Fruit fly (Drosophila melanogaster): Measurements from ENCODE around the gene CG14204.

CG14204 gene

dm6 chrX:19604997-19605396 is 21.6 kb downstream of the CG14204 start, which contains the start of gene CG14207 (continued):
- TF ChIP-seq tup (GFP tag; optimal IDR thresholded peaks at IDR 0.05) (no peak), odd (GFP tag; optimal IDR thresholded peaks at IDR 0.05) (no peak), ci (GFP tag; IDR thresholded peaks at IDR 0.05) (peak; percentile 65; the same call in 2 of the 3 replicates), CG18476 (GFP tag; optimal IDR thresholded peaks at IDR 0.05) (no peak), peb (GFP tag; IDR thresholded peaks at IDR 0.05) (no peak), CG13123 (GFP tag; optimal IDR thresholded peaks at IDR 0.05) (no peak)

- TF ChIP-seq knrl (GFP tag; IDR thresholded peaks at IDR 0.05; ENCODE audit: partially characterized antibody) (no peak), HmgZ (tag; optimal IDR thresholded peaks at IDR 0.05) (no peak), luna (GFP tag; optimal IDR thresholded peaks at IDR 0.05) (no peak), CG12391 (tag; optimal IDR thresholded peaks at IDR 0.05) (no peak), Rfx (GFP tag; IDR thresholded peaks at IDR 0.05) (0 out of 2 replicates have a peak, but pooled peaks have one; percentile 49), CG11456 (GFP tag; IDR thresholded peaks at IDR 0.05) (no peak), CG10654 (GFP tag; optimal IDR thresholded peaks at IDR 0.05) (no peak), CG14441 (GFP tag; IDR thresholded peaks at IDR 0.05) (no peak), ERR (GFP tag; optimal IDR thresholded peaks at IDR 0.05) (no peak), CG8478 (optimal IDR thresholded peaks at IDR 0.05) (no peak), ftz-f1 (GFP tag; optimal IDR thresholded peaks at IDR 0.05) (no peak), Ravus (GFP tag; IDR thresholded peaks at IDR 0.05) (no peak), bcd (GFP tag; optimal IDR thresholded peaks at IDR 0.05) (no peak), CG4730 (GFP tag; IDR thresholded peaks at IDR 0.05) (no peak), Dip3 (GFP tag; optimal IDR thresholded peaks at IDR 0.05) (no peak), exex (tag; optimal IDR thresholded peaks at IDR 0.05) (peak; percentile 32), CG9932 (GFP tag; IDR thresholded peaks at IDR 0.05) (no peak), B-H1 (GFP tag; IDR thresholded peaks at IDR 0.05) (no peak), kni (GFP tag; optimal IDR thresholded peaks at IDR 0.05) (no peak), CG8089 (GFP tag; optimal IDR thresholded peaks at IDR 0.05) (no peak), CG6175 (GFP tag; IDR thresholded peaks at IDR 0.05) (peak; percentile 51; the same call in 2 of the 3 replicates), CG7745 (tag; optimal IDR thresholded peaks at IDR 0.05) (no peak), row (GFP tag; IDR thresholded peaks at IDR 0.05) (0 out of 3 replicates have a peak, but pooled peaks have one; percentile 7), btn (GFP tag; optimal IDR thresholded peaks at IDR 0.05) (no peak), CG15479 (GFP tag; optimal IDR thresholded peaks at IDR 0.05) (no peak), crol (GFP tag; IDR thresholded peaks at IDR 0.05) (peak; percentile 96), Ssrp (tag; optimal IDR thresholded peaks at IDR 0.05) (no peak), HLHmδ (GFP tag; optimal IDR thresholded peaks at IDR 0.05) (no peak), CG16863 (GFP tag; optimal IDR thresholded peaks at IDR 0.05) (no peak), trh (GFP tag; optimal IDR thresholded peaks at IDR 0.05) (no peak), HHEX (GFP tag; optimal IDR thresholded peaks at IDR 0.05) (no peak), crp (GFP tag; optimal IDR thresholded peaks at IDR 0.05) (no peak), Fer2 (tag; optimal IDR thresholded peaks at IDR 0.05) (no peak), CG2116 (GFP tag; optimal IDR thresholded peaks at IDR 0.05) (no peak), CTCF (GFP tag; optimal IDR thresholded peaks at IDR 0.05) (no peak), ac (GFP tag; optimal IDR thresholded peaks at IDR 0.05) (no peak), pan (optimal IDR thresholded peaks at IDR 0.05) (no peak), pan (GFP tag; optimal IDR thresholded peaks at IDR 0.05 in 1 of 2, IDR thresholded peaks at IDR 0.05 in 1 of 2) (no peak), Camta (GFP tag; optimal IDR thresholded peaks at IDR 0.05) (no peak), CG15601 (tag; optimal IDR thresholded peaks at IDR 0.05) (no peak), dysf (GFP tag; IDR thresholded peaks at IDR 0.05) (no peak), Dref (GFP tag; IDR thresholded peaks at IDR 0.05) (0 out of 2 replicates have a peak, but pooled peaks have one; percentile 15), dimm (GFP tag; IDR thresholded peaks at IDR 0.05) (no peak), Mad (GFP tag; optimal IDR thresholded peaks at IDR 0.05) (no peak), bbx (GFP tag; IDR thresholded peaks at IDR 0.05; ENCODE audit: partially characterized antibody) (0 out of 2 replicates have a peak, but pooled peaks have one; percentile 20), CG34376 (GFP tag; optimal IDR thresholded peaks at IDR 0.05) (peak; percentile 0)
Measured at dm6 chrX:19605915-19606314, 22.5 kb downstream of the CG14204 start.
